Worm (Caenorhabditis elegans): Measurements from ENCODE around the gene scl-7.

DNA sequence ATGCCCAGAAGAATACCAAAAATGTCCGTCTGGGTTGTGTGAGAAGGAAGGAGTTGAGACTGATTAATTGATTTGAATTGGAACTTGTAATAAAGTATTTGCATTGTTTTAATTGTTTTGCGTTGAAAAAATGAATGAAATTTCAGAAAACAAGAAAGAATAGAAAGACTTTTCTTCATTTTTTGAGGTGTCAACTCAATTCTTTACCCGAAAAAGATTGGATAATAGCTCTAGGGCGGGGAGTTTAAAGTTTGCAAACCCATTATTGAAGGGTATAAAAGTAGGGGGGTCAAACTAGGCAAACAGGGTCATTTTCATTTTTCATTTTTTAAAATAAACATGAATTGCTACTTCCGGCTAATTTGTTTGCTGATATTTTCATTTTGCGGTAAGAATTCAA, 22.1 kb upstream of the scl-7 start, which contains the start of gene scl-10:
- TF ChIP-seq ama-1 (optimal IDR thresholded peaks at IDR 0.05) (no peak), F13C5.2 (tag; optimal IDR thresholded peaks at IDR 0.05) (no peak)
